Fruit fly (Drosophila melanogaster) whole organism, pupa: Measurements from ENCODE around the gene CG8927.
A peak's percentile ranks its signal among the peaks of the same experiment; 100 is the strongest.

Experiments
- CG10348 ChIP-seq: fragments of 200-800 bp; sonication (Bioruptor generic); IDR thresholded peaks from 2 replicates; pipeline ENCODE4 v1.3.6; 2022; ENCODE audit warnings: missing biosample characterization, missing genetic modification characterization
- CG12605 ChIP-seq: fragments of 200-800 bp; sonication (Bioruptor generic); IDR thresholded peaks from 2 replicates; pipeline ENCODE4 v1.3.6; 2022; ENCODE audit warnings: missing biosample characterization, missing genetic modification characterization
- CG13204 ChIP-seq: fragments of 200-800 bp; sonication (Bioruptor generic); optimal IDR thresholded peaks from 2 replicates; lab custom pipeline; 2018; ENCODE audit warnings: missing biosample characterization, mild to moderate bottlenecking, missing genetic modification characterization, moderate library complexity
- CG14655 ChIP-seq: fragments of 200-800 bp; sonication (Bioruptor generic); optimal IDR thresholded peaks from 3 replicates; lab custom pipeline; 2017; ENCODE audit warnings: mild to moderate bottlenecking, missing biosample characterization, missing genetic modification reagents, missing genetic modification characterization
- CG15710 ChIP-seq: fragments of 200-800 bp; sonication (Bioruptor generic); optimal IDR thresholded peaks from 2 replicates; lab custom pipeline; 2018; ENCODE audit warnings: missing biosample characterization, mild to moderate bottlenecking, missing genetic modification characterization, moderate library complexity
- CG17806 ChIP-seq: fragments of 200-800 bp; sonication (Bioruptor generic); optimal IDR thresholded peaks from 2 replicates; lab custom pipeline; 2018; ENCODE audit warnings: missing biosample characterization, mild to moderate bottlenecking, missing genetic modification characterization, moderate library complexity
- CG32121 ChIP-seq: fragments of 200-800 bp; sonication (Bioruptor generic); IDR thresholded peaks from 2 replicates; pipeline ENCODE4 v1.3.6; 2022; ENCODE audit warnings: missing biosample characterization, missing genetic modification characterization
- CG34367 ChIP-seq: fragments of 200-800 bp; sonication (Bioruptor generic); optimal IDR thresholded peaks from 2 replicates; lab custom pipeline; 2018; ENCODE audit warnings: missing biosample characterization, mild to moderate bottlenecking, missing genetic modification characterization
- CG4496 ChIP-seq: fragments of 200-800 bp; sonication (Bioruptor generic); IDR thresholded peaks from 3 replicates; pipeline ENCODE4 v1.3.6; 2022; ENCODE audit warnings: missing biosample characterization, missing genetic modification characterization
- CG8159 ChIP-seq: fragments of 200-800 bp; sonication (Bioruptor generic); optimal IDR thresholded peaks from 3 replicates; lab custom pipeline; 2018; ENCODE audit warnings: missing biosample characterization, mild to moderate bottlenecking, missing genetic modification characterization, moderate library complexity
- CG8301 ChIP-seq: fragments of 200-800 bp; sonication (Bioruptor generic); optimal IDR thresholded peaks from 2 replicates; lab custom pipeline; 2018; ENCODE audit warnings: missing biosample characterization, mild to moderate bottlenecking, missing genetic modification characterization
- CG9948 ChIP-seq: fragments of 200-800 bp; sonication (Bioruptor generic); optimal IDR thresholded peaks from 2 replicates; lab custom pipeline; 2018; ENCODE audit warnings: missing biosample characterization, mild to moderate bottlenecking, missing genetic modification characterization, moderate library complexity
- D1 ChIP-seq: fragments of 200-800 bp; sonication (Bioruptor generic); optimal IDR thresholded peaks from 2 replicates; lab custom pipeline; 2018; ENCODE audit warnings: missing biosample characterization, mild to moderate bottlenecking, missing genetic modification characterization, moderate library complexity
- EcR ChIP-seq: fragments of 200-800 bp; sonication (Bioruptor generic); optimal IDR thresholded peaks from 3 replicates; lab custom pipeline; 2019; ENCODE audit warnings: missing biosample characterization, missing genetic modification characterization, mild to moderate bottlenecking, moderate library complexity, missing genetic modification reagents
- Ets98B ChIP-seq: fragments of 200-800 bp; sonication (Bioruptor generic); IDR thresholded peaks from 2 replicates; pipeline ENCODE4 v1.3.6; 2022; ENCODE audit warnings: missing biosample characterization, missing genetic modification characterization
- Pif1A ChIP-seq: fragments of 200-800 bp; sonication (Bioruptor generic); optimal IDR thresholded peaks from 3 replicates; lab custom pipeline; 2016; ENCODE audit warnings: missing biosample characterization, missing genetic modification characterization
- Pif1B ChIP-seq: fragments of 200-800 bp; sonication (Bioruptor generic); optimal IDR thresholded peaks from 3 replicates; lab custom pipeline; 2016; ENCODE audit warnings: missing biosample characterization, missing genetic modification characterization
- Snoo ChIP-seq: fragments of 200-800 bp; sonication (Bioruptor generic); optimal IDR thresholded peaks from 3 replicates; lab custom pipeline; 2017; ENCODE audit warnings: missing biosample characterization, mild to moderate bottlenecking, missing genetic modification characterization, inconsistent platforms
- fd96Ca ChIP-seq: fragments of 200-800 bp; sonication (Bioruptor generic); IDR thresholded peaks from 3 replicates; pipeline ENCODE4 v1.3.6; 2022; ENCODE audit warnings: missing biosample characterization, missing genetic modification characterization
- gl ChIP-seq: fragments of 200-800 bp; sonication (Bioruptor generic); optimal IDR thresholded peaks from 2 replicates; lab custom pipeline; 2018; ENCODE audit warnings: missing biosample characterization, mild to moderate bottlenecking, missing genetic modification characterization
- rn ChIP-seq: fragments of 200-800 bp; sonication (Bioruptor generic); IDR thresholded peaks from 2 replicates; pipeline ENCODE4 v1.3.6; 2022; ENCODE audit warnings: missing biosample characterization, missing genetic modification characterization

The CG8927 gene

DNA sequence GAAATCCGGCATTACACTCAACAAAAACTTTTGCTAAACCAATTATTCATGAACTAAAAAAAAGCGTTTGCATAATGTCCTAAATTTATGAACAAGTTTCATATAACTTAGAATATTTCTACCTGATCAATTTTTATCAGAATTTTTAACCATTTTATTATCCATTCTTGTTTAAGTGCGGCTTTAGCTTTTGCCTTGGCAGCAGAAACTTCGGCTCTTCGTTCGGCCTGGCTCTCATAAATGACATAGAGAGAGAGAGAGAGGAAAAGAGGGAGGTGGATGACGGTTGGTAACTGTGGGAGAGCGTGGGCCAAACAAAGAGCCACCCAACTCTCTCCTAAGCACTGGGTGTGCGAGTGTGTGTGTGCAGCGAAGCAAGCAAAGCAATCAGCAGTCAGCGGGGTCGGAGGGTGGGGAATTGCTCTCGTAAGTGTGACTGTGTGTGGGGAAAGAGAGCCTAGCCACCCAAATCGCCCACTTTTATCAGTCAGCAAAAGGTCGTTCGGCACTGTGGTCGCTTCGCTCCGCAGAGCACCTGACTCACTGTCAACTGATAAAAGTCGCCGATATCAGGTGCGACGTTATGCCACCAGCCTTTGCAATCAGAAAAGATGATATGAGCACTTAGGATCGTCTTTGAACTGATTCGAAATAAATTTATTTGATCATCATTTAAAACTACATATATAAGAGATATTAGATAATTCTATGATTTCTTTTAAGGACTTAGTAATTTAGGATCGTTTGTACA, 43.8 kb downstream of the CG8927 start:
- TF ChIP-seq CG12605 (GFP tag; lab: Robert Waterston, UW) (no peak), CG15710 (tag; lab: Kevin White, UChicago) (peak; percentile 99), gl (tag; lab: Kevin White, UChicago) (peak; percentile 97), Pif1B (GFP tag; lab: Kevin White, UChicago) (peak; percentile 96), CG8301 (peak; percentile 99), CG17806 (tag; lab: Kevin White, UChicago) (peak; percentile 98), CG32121 (no peak), CG13204 (GFP tag; lab: Kevin White, UChicago) (peak; percentile 96), fd96Ca (GFP tag; lab: Robert Waterston, UW) (no peak), rn (GFP tag; lab: Robert Waterston, UW) (no peak), D1 (tag; lab: Kevin White, UChicago) (peak; percentile 96), Snoo (tag; lab: Kevin White, UChicago) (peak; percentile 83), CG34367 (peak; percentile 98), CG8159 (tag; lab: Kevin White, UChicago) (peak; percentile 98), CG9948 (tag; lab: Kevin White, UChicago) (peak; percentile 98), EcR (peak; percentile 83), CG10348 (no peak), Pif1A (GFP tag; lab: Kevin White, UChicago) (peak; percentile 97), Ets98B (GFP tag; lab: Robert Waterston, UW) (no peak), CG14655 (GFP tag; lab: Kevin White, UChicago) (peak; percentile 97), CG4496 (GFP tag; lab: Robert Waterston, UW) (no peak)

DNA sequence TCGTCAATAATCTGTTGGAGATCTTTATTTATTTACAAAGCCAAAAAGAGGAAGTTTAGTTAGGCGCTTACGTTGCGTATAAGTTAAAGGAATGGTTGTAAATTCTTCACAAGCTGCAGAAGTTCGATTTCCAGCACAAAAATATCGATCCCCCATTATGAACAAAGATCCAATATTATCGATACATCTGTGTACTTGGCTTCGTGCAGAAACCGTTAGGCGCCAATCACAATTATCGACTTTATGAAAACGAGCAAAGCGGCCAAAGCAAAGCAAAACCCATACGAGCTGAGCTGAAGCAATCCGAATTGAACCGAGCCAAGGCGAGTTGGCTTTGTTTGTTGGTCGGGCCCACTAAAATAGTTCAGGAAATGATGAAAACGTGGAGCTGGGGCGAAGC, 44.5 kb downstream of the CG8927 start, which contains the start of gene tara:
tara (plus strand) TSS at position 301 of the 400 bp plus-strand sequence.
- TF ChIP-seq CG15710 (tag; lab: Kevin White, UChicago), result no peak
- no peak for TF ChIP-seq EcR
- TF ChIP-seq gl (tag; lab: Kevin White, UChicago), result no peak
- TF ChIP-seq, all 21 proteins: peak for 0

DNA sequence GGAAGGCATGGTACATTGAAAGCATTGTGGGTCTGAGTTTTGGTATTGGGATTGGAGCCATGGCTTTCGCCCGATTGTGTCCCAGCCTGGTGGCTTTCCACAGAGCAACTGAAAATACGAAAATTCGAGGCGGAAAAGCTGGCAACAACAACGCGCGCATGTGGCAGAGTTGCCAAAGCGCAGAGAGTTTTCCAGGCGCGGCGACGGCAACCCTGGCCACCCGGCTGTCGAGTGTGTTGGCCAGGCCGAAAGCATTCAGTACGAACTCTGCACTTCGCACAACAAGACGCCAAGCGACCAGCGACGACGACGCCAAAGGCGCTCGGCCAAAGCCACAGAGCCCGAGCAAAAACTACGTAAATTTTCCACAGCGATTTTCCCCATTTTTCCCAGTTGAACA, 44.9 kb downstream of the CG8927 start:
- TF ChIP-seq CG8159 (tag; lab: Kevin White, UChicago), result no peak
- no peak for TF ChIP-seq CG12605 (GFP tag; lab: Robert Waterston, UW)
- no peak for TF ChIP-seq Pif1A (GFP tag; lab: Kevin White, UChicago)
- TF ChIP-seq CG14655 (GFP tag; lab: Kevin White, UChicago), result no peak
- TF ChIP-seq CG32121, result no peak
- no peak for TF ChIP-seq CG9948 (tag; lab: Kevin White, UChicago)
- no peak for TF ChIP-seq CG10348
- no peak for TF ChIP-seq CG15710 (tag; lab: Kevin White, UChicago)
- TF ChIP-seq rn (GFP tag; lab: Robert Waterston, UW), result no peak
- TF ChIP-seq CG13204 (GFP tag; lab: Kevin White, UChicago), result no peak

dm6 chr3R:16227074-16227473, 46.3 kb downstream of the CG8927 start:
- peak; percentile 54 for TF ChIP-seq CG13204 (GFP tag; lab: Kevin White, UChicago)
- TF ChIP-seq CG15710 (tag; lab: Kevin White, UChicago), result no peak
- TF ChIP-seq EcR, result peak; percentile 83
- TF ChIP-seq CG10348, result no peak
- no peak for TF ChIP-seq CG8159 (tag; lab: Kevin White, UChicago)
- no peak for TF ChIP-seq CG12605 (GFP tag; lab: Robert Waterston, UW)
- TF ChIP-seq CG4496 (GFP tag; lab: Robert Waterston, UW), result no peak
- no peak for TF ChIP-seq fd96Ca (GFP tag; lab: Robert Waterston, UW)

- TF ChIP-seq Pif1A (GFP tag; lab: Kevin White, UChicago) (peak; percentile 48), EcR (peak; percentile 90), CG13204 (GFP tag; lab: Kevin White, UChicago) (peak; percentile 83), CG8301 (no peak), CG10348 (no peak), Snoo (tag; lab: Kevin White, UChicago) (peak; percentile 50), CG4496 (GFP tag; lab: Robert Waterston, UW) (no peak), CG8159 (tag; lab: Kevin White, UChicago) (peak; percentile 52), CG9948 (tag; lab: Kevin White, UChicago) (no peak), Pif1B (GFP tag; lab: Kevin White, UChicago) (peak; percentile 23), D1 (tag; lab: Kevin White, UChicago) (no peak), CG34367 (peak; percentile 11), CG15710 (tag; lab: Kevin White, UChicago) (peak; percentile 33), gl (tag; lab: Kevin White, UChicago) (peak; percentile 28)
Observed at dm6 chr3R:16228719-16229704, 48.2 kb downstream of the CG8927 start.
